Worm (Caenorhabditis elegans) whole organism, L2 larva: ENCODE data around the gene ZK1290.7.

Experiments used
- C34F6.9 ChIP-seq: fragments of 150-350 bp; optimal IDR thresholded peaks from 2 replicates; lab custom pipeline; 2014; ENCODE audit warnings: missing biosample characterization, missing genetic modification characterization
- R02D3.7 ChIP-seq: fragments of 150-350 bp; optimal IDR thresholded peaks from 2 replicates; lab custom pipeline; 2014; ENCODE audit warnings: missing biosample characterization, missing genetic modification characterization
- alr-1 ChIP-seq: fragments of 150-350 bp; optimal IDR thresholded peaks from 2 replicates; lab custom pipeline; 2014; ENCODE audit warnings: missing biosample characterization, missing genetic modification characterization
- aly-2 ChIP-seq: fragments of 150-350 bp; optimal IDR thresholded peaks from 2 replicates; lab custom pipeline; 2014; ENCODE audit warnings: missing biosample characterization, missing genetic modification characterization
- ama-1 ChIP-seq: fragments of 150-350 bp; optimal IDR thresholded peaks from 2 replicates; lab custom pipeline; 2018; ENCODE audit warnings: inconsistent platforms
- ceh-82 ChIP-seq: fragments of 150-350 bp; optimal IDR thresholded peaks from 2 replicates; lab custom pipeline; 2014; ENCODE audit warnings: missing biosample characterization, missing genetic modification characterization
- egl-27 ChIP-seq: sonication (generic microtip); optimal IDR thresholded peaks from 3 replicates; lab custom pipeline; 2017; ENCODE audit warnings: missing biosample characterization, missing genetic modification reagents, missing genetic modification characterization
- fos-1 ChIP-seq: fragments of 150-350 bp; optimal IDR thresholded peaks from 2 replicates; lab custom pipeline; 2014; ENCODE audit warnings: missing biosample characterization, missing genetic modification characterization
- lin-39 ChIP-seq: fragments of 150-350 bp; optimal IDR thresholded peaks from 2 replicates; lab custom pipeline; 2014; ENCODE audit warnings: missing biosample characterization, missing genetic modification reagents, missing genetic modification characterization
- lsy-2 ChIP-seq, 2 experiments: fragments of 150-350 bp in 1 of 2; sonication (generic microtip) in 1 of 2; optimal IDR thresholded peaks; 2 replicates each; lab custom pipeline; 2014 to 2017; ENCODE audit warnings: missing biosample characterization in 2 of 2, missing genetic modification characterization in 2 of 2
- nhr-25 ChIP-seq: fragments of 150-350 bp; sonication (generic microtip); optimal IDR thresholded peaks from 3 replicates; lab custom pipeline; 2014; ENCODE audit warnings: missing biosample characterization, missing genetic modification characterization
- nhr-77 ChIP-seq: fragments of 150-350 bp; optimal IDR thresholded peaks from 2 replicates; lab custom pipeline; 2014; ENCODE audit warnings: missing biosample characterization, missing genetic modification characterization
- unc-55 ChIP-seq: fragments of 150-350 bp; sonication (generic microtip); optimal IDR thresholded peaks from 3 replicates; lab custom pipeline; 2014; ENCODE audit warnings: missing biosample characterization, missing genetic modification reagents, missing genetic modification characterization
- ztf-11 ChIP-seq: sonication (generic microtip); optimal IDR thresholded peaks from 2 replicates; lab custom pipeline; 2017; ENCODE audit warnings: missing biosample characterization, missing genetic modification characterization

DNA sequence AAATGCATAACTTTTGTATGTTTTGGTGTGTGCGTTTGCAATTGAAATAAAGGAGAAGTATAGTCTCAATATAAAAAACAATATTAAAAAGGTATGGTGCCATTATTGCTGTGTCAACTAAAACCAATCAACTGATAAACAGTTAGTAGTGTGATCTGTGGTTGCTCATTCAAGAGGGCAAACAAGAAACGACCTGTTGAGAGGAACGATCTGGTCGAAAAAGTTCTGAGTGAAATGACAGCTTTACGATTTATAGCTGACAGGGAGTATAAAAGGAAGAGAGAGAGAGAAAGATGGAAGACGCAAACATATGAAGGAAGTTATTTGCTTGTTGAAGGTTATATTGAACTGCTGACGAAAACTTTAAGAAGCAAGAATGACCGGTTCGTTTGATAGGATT, 32.6 kb upstream of the ZK1290.7 start:
- peak; percentile 6 for TF ChIP-seq nhr-25 (tag; lab: Kevin White, UChicago)
- no peak for TF ChIP-seq C34F6.9 (tag; lab: Kevin White, UChicago)
- no peak for TF ChIP-seq ceh-82
- TF ChIP-seq aly-2 (tag; lab: Kevin White, UChicago), result no peak
- TF ChIP-seq R02D3.7 (tag; lab: Kevin White, UChicago), result no peak
- no peak for TF ChIP-seq lsy-2 (tag; optimal IDR thresholded peaks at IDR 0.05; lab: Kevin White, UChicago)
- no peak for TF ChIP-seq lin-39 (tag; lab: Kevin White, UChicago)
- TF ChIP-seq egl-27 (tag; lab: Kevin White, UChicago), result no peak
- TF ChIP-seq ztf-11 (tag; lab: Kevin White, UChicago), result no peak
- TF ChIP-seq alr-1, result no peak
- no peak for TF ChIP-seq nhr-77 (tag; lab: Kevin White, UChicago)
- TF ChIP-seq unc-55 (GFP tag; lab: Kevin White, UChicago), result no peak
- no peak for TF ChIP-seq ama-1 (lab: Kevin White, UChicago)
- TF ChIP-seq fos-1, result peak; percentile 2
